Worm (Caenorhabditis elegans) whole organism, early embryonic: ENCODE measurements around the gene paf-2.

Experiments
- F13C5.2 ChIP-seq: sonication (generic microtip); optimal IDR thresholded peaks from 2 replicates; lab custom pipeline; 2017; ENCODE audit warnings: mild to moderate bottlenecking, missing genetic modification characterization, inconsistent platforms, missing compliant biosample characterization
- aly-1 ChIP-seq: sonication (generic microtip); optimal IDR thresholded peaks from 2 replicates; lab custom pipeline; 2016; ENCODE audit warnings: missing genetic modification characterization, missing compliant biosample characterization
- ama-1 ChIP-seq: fragments of 150-350 bp; optimal IDR thresholded peaks from 2 replicates; lab custom pipeline; 2014
- tbx-11 ChIP-seq: fragments of 200-800 bp; sonication (Bioruptor generic); IDR thresholded peaks from 2 replicates; pipeline ENCODE4 v1.3.6; 2022; ENCODE audit warnings: missing genetic modification characterization, missing compliant biosample characterization

ce11 chrX:4320563-4320962 is 23.0 kb upstream of the paf-2 start, which contains the start of gene dop-6:
- no peak for TF ChIP-seq ama-1 (lab: Kevin White, UChicago)
- no peak for TF ChIP-seq tbx-11 (GFP tag; lab: Robert Waterston, UW)
- no peak for TF ChIP-seq F13C5.2 (tag; lab: Kevin White, UChicago)
- no peak for TF ChIP-seq aly-1 (tag; lab: Kevin White, UChicago)
